Fruit fly (Drosophila melanogaster) whole organism, embryonic: ENCODE data around the gene eEF1alpha2.
A peak's percentile ranks its signal among the peaks of the same experiment; 100 is the strongest.

Experiments
- ATbp ChIP-seq: fragments of 200-800 bp; sonication (Bioruptor generic); optimal IDR thresholded peaks from 2 replicates; lab custom pipeline; 2017; ENCODE audit warnings: missing biosample characterization, mild to moderate bottlenecking, missing genetic modification characterization, missing genetic modification reagents
- CG11723 ChIP-seq: fragments of 200-800 bp; sonication (Bioruptor generic); optimal IDR thresholded peaks from 2 replicates; lab custom pipeline; 2017; ENCODE audit warnings: missing biosample characterization, mild to moderate bottlenecking, missing genetic modification characterization
- CG12155 ChIP-seq: fragments of 200-800 bp; sonication (Bioruptor generic); optimal IDR thresholded peaks from 3 replicates; lab custom pipeline; 2016; ENCODE audit warnings: missing biosample characterization, missing genetic modification characterization
- CG14860 ChIP-seq: fragments of 200-800 bp; sonication (Bioruptor generic); IDR thresholded peaks from 3 replicates; pipeline ENCODE4 v1.3.6; 2022; ENCODE audit warnings: missing biosample characterization, missing genetic modification characterization; ENCODE audit not compliant: partially characterized antibody
- CG1529 ChIP-seq: fragments of 200-800 bp; sonication (Bioruptor generic); optimal IDR thresholded peaks from 3 replicates; lab custom pipeline; 2018; ENCODE audit warnings: missing biosample characterization, missing genetic modification characterization
- CG16779 ChIP-seq: fragments of 200-800 bp; sonication (Bioruptor generic); IDR thresholded peaks from 2 replicates; pipeline ENCODE4 v1.3.6; 2022; ENCODE audit warnings: missing biosample characterization, missing genetic modification characterization
- CG16813 ChIP-seq: fragments of 200-800 bp; sonication (Bioruptor generic); IDR thresholded peaks from 3 replicates; pipeline ENCODE4 v1.3.6; 2022; ENCODE audit warnings: missing biosample characterization, missing genetic modification characterization; ENCODE audit not compliant: partially characterized antibody
- CG18476 ChIP-seq: fragments of 200-800 bp; sonication (Bioruptor generic); optimal IDR thresholded peaks from 2 replicates; lab custom pipeline; 2016; ENCODE audit warnings: missing biosample characterization, mild to moderate bottlenecking, missing genetic modification characterization
- CG2875 ChIP-seq: fragments of 200-800 bp; sonication (Bioruptor generic); optimal IDR thresholded peaks from 2 replicates; lab custom pipeline; 2017; ENCODE audit warnings: missing biosample characterization, mild to moderate bottlenecking, missing genetic modification characterization, missing genetic modification reagents
- CG3163 ChIP-seq: fragments of 200-800 bp; sonication (Bioruptor generic); optimal IDR thresholded peaks from 3 replicates; lab custom pipeline; 2016; ENCODE audit warnings: missing biosample characterization, missing genetic modification characterization
- CG32772 ChIP-seq: fragments of 200-800 bp; sonication (Bioruptor generic); IDR thresholded peaks from 2 replicates; pipeline ENCODE4 v1.3.6; 2022; ENCODE audit warnings: missing biosample characterization, missing genetic modification characterization
- CG33213 ChIP-seq: fragments of 200-800 bp; sonication (Bioruptor generic); optimal IDR thresholded peaks from 3 replicates; lab custom pipeline; 2016; ENCODE audit warnings: missing biosample characterization, missing genetic modification characterization
- CG6254 ChIP-seq: fragments of 200-800 bp; sonication (Bioruptor generic); optimal IDR thresholded peaks from 3 replicates; lab custom pipeline; 2017; ENCODE audit warnings: mild to moderate bottlenecking, missing biosample characterization, missing genetic modification reagents, missing genetic modification characterization
- CG6683 ChIP-seq: fragments of 200-800 bp; sonication (Bioruptor generic); optimal IDR thresholded peaks from 2 replicates; lab custom pipeline; 2017; ENCODE audit warnings: missing biosample characterization, mild to moderate bottlenecking, missing genetic modification characterization, missing genetic modification reagents
- CG8924 ChIP-seq: fragments of 200-800 bp; optimal IDR thresholded peaks from 3 replicates; lab custom pipeline; 2019; ENCODE audit warnings: missing biosample characterization, mild to moderate bottlenecking, missing genetic modification characterization, moderate library complexity
- CG8944 ChIP-seq: fragments of 200-800 bp; sonication (Bioruptor generic); optimal IDR thresholded peaks from 3 replicates; lab custom pipeline; 2016; ENCODE audit warnings: missing biosample characterization, missing genetic modification characterization
- Deaf1 ChIP-seq: fragments of 200-800 bp; optimal IDR thresholded peaks from 3 replicates; lab custom pipeline; 2019; ENCODE audit warnings: missing biosample characterization, mild to moderate bottlenecking, missing genetic modification characterization, moderate library complexity
- E2f2 ChIP-seq: fragments of 200-800 bp; sonication (Bioruptor generic); IDR thresholded peaks from 2 replicates; pipeline ENCODE4 v1.3.6; 2022; ENCODE audit warnings: missing biosample characterization, missing genetic modification characterization
- Elba2 ChIP-seq: fragments of 200-800 bp; sonication (Bioruptor generic); optimal IDR thresholded peaks from 3 replicates; lab custom pipeline; 2016; ENCODE audit warnings: missing biosample characterization, missing genetic modification characterization
- Hey ChIP-seq: fragments of 200-800 bp; sonication (Bioruptor generic); optimal IDR thresholded peaks from 3 replicates; lab custom pipeline; 2018; ENCODE audit warnings: missing biosample characterization, mild to moderate bottlenecking, missing genetic modification characterization
- Kr ChIP-seq: fragments of 200-800 bp; sonication (Bioruptor generic); optimal IDR thresholded peaks from 2 replicates; lab custom pipeline; 2017; ENCODE audit warnings: missing biosample characterization, mild to moderate bottlenecking, missing genetic modification characterization
- MBD-R2 ChIP-seq: fragments of 200-800 bp; sonication (Bioruptor generic); IDR thresholded peaks from 2 replicates; pipeline ENCODE4 v1.3.6; 2022; ENCODE audit warnings: missing biosample characterization, missing genetic modification characterization
- NFAT ChIP-seq: fragments of 200-800 bp; sonication (Bioruptor generic); IDR thresholded peaks from 2 replicates; pipeline ENCODE4 v1.3.6; 2022; ENCODE audit warnings: missing biosample characterization, missing genetic modification characterization
- Opbp ChIP-seq: fragments of 200-800 bp; sonication (Bioruptor generic); IDR thresholded peaks from 3 replicates; pipeline ENCODE4 v1.3.6; 2022; ENCODE audit warnings: missing biosample characterization, missing genetic modification characterization; ENCODE audit not compliant: partially characterized antibody
- Scr ChIP-seq: fragments of 200-800 bp; sonication (Bioruptor generic); IDR thresholded peaks from 2 replicates; pipeline ENCODE4 v1.3.6; 2022; ENCODE audit warnings: missing biosample characterization, missing genetic modification characterization; ENCODE audit not compliant: partially characterized antibody
- ase ChIP-seq: fragments of 200-800 bp; sonication (Bioruptor generic); IDR thresholded peaks from 3 replicates; pipeline ENCODE4 v1.3.6; 2022; ENCODE audit warnings: missing biosample characterization, missing genetic modification characterization
- crol ChIP-seq: fragments of 200-800 bp; sonication (Bioruptor generic); IDR thresholded peaks from 2 replicates; pipeline ENCODE4 v1.3.6; 2022; ENCODE audit warnings: missing biosample characterization, missing genetic modification characterization
- eyg ChIP-seq: fragments of 200-800 bp; sonication (Bioruptor generic); optimal IDR thresholded peaks from 3 replicates; lab custom pipeline; 2016; ENCODE audit warnings: missing biosample characterization, missing genetic modification characterization
- gcm2 ChIP-seq: fragments of 200-800 bp; sonication (Bioruptor generic); optimal IDR thresholded peaks from 2 replicates; lab custom pipeline; 2016; ENCODE audit warnings: missing biosample characterization, missing genetic modification characterization
- her ChIP-seq: fragments of 200-800 bp; sonication (Bioruptor generic); optimal IDR thresholded peaks from 2 replicates; lab custom pipeline; 2016; ENCODE audit warnings: missing biosample characterization, missing genetic modification characterization
- klu ChIP-seq: fragments of 200-800 bp; sonication (Bioruptor generic); IDR thresholded peaks from 2 replicates; pipeline ENCODE4 v1.3.6; 2022; ENCODE audit warnings: missing biosample characterization, missing genetic modification characterization
- lola ChIP-seq, 3 experiments: fragments of >200 bp in 2 of 3; fragments of 200-800 bp in 1 of 3; sonication (Bioruptor generic) in 1 of 3; optimal IDR thresholded peaks; 2 replicates each; lab custom pipeline; 2017 to 2019; ENCODE audit warnings: missing biosample characterization in 3 of 3, missing genetic modification characterization in 3 of 3, mild to moderate bottlenecking in 1 of 3, moderate library complexity in 1 of 3
- mirr ChIP-seq: fragments of 200-800 bp; sonication (Bioruptor generic); optimal IDR thresholded peaks from 3 replicates; lab custom pipeline; 2018; ENCODE audit warnings: missing biosample characterization, mild to moderate bottlenecking, missing genetic modification characterization
- nom ChIP-seq: fragments of 200-800 bp; sonication (Bioruptor generic); optimal IDR thresholded peaks from 2 replicates; lab custom pipeline; 2017; ENCODE audit warnings: missing biosample characterization, missing genetic modification characterization, mild to moderate bottlenecking, moderate library complexity, missing genetic modification reagents
- onecut ChIP-seq: fragments of 200-800 bp; sonication (Bioruptor generic); IDR thresholded peaks from 2 replicates; pipeline ENCODE4 v1.3.6; 2022; ENCODE audit warnings: missing biosample characterization, missing genetic modification characterization
- pan ChIP-seq, 4 experiments: fragments of >200 bp in 3 of 4; fragments of 200-800 bp in 1 of 4; sonication (Bioruptor generic) in 1 of 4; optimal IDR thresholded peaks in 3 of 4; IDR thresholded peaks in 1 of 4; 2 replicates each; pipeline versions ENCODE4 v1.3.6 to Lab custom; 2017 to 2022; ENCODE audit warnings: missing biosample characterization in 2 of 4, missing genetic modification characterization in 2 of 4, mixed read lengths in 1 of 4
- prd ChIP-seq, 3 experiments: fragments of >200 bp in 2 of 3; fragments of 200-800 bp in 1 of 3; sonication (Bioruptor generic) in 1 of 3; optimal IDR thresholded peaks in 2 of 3; IDR thresholded peaks in 1 of 3; 2 replicates in 2 of 3; 3 replicates in 1 of 3; pipeline versions ENCODE4 v1.3.6 to Lab custom; 2017 to 2022; ENCODE audit warnings: missing biosample characterization in 1 of 3, missing genetic modification characterization in 1 of 3
- rib ChIP-seq: fragments of 200-800 bp; sonication (Bioruptor generic); IDR thresholded peaks from 2 replicates; pipeline ENCODE4 v1.3.6; 2022; ENCODE audit warnings: missing biosample characterization, missing genetic modification characterization
- sens-2 ChIP-seq: fragments of 200-800 bp; sonication (Bioruptor generic); IDR thresholded peaks from 2 replicates; pipeline ENCODE4 v1.3.6; 2022; ENCODE audit warnings: missing biosample characterization, missing genetic modification characterization
- so ChIP-seq: fragments of 200-800 bp; sonication (Bioruptor generic); IDR thresholded peaks from 3 replicates; pipeline ENCODE4 v1.3.6; 2022; ENCODE audit warnings: missing biosample characterization, missing genetic modification characterization
- sqz ChIP-seq: fragments of 200-800 bp; sonication (Bioruptor generic); optimal IDR thresholded peaks from 3 replicates; lab custom pipeline; 2018; ENCODE audit warnings: missing biosample characterization, mild to moderate bottlenecking, missing genetic modification characterization
- tio ChIP-seq: fragments of 200-800 bp; sonication (Bioruptor generic); optimal IDR thresholded peaks from 2 replicates; lab custom pipeline; 2017; ENCODE audit warnings: missing biosample characterization, missing genetic modification characterization, inconsistent platforms
- tll ChIP-seq, 2 experiments: fragments of 200-800 bp in 1 of 2; fragments of >200 bp in 1 of 2; sonication (Bioruptor generic) in 1 of 2; optimal IDR thresholded peaks; 2 replicates each; lab custom pipeline; 2017 to 2019; ENCODE audit warnings: missing biosample characterization in 2 of 2, missing genetic modification characterization in 2 of 2, mild to moderate bottlenecking in 1 of 2, moderate library complexity in 1 of 2
- ttk ChIP-seq: fragments of 200-800 bp; sonication (Bioruptor generic); IDR thresholded peaks from 2 replicates; pipeline ENCODE4 v2.1.2; 2022; ENCODE audit warnings: missing biosample characterization, missing genetic modification characterization
- wek ChIP-seq: fragments of 200-800 bp; sonication (Bioruptor generic); optimal IDR thresholded peaks from 3 replicates; lab custom pipeline; 2018; ENCODE audit warnings: missing biosample characterization, mild to moderate bottlenecking, missing genetic modification characterization, moderate library complexity
- z ChIP-seq: fragments of 200-800 bp; sonication (Bioruptor generic); IDR thresholded peaks from 3 replicates; pipeline ENCODE4 v1.3.6; 2022; ENCODE audit warnings: missing biosample characterization, missing genetic modification characterization

eEF1alpha2 gene

dm6 chr3R:31725486-31726227, 12.6 kb upstream of the eEF1alpha2 start:
- TF ChIP-seq CG16813: peak; percentile 37; the same call in 2 of the 3 replicates
- no peak for TF ChIP-seq CG18476 (GFP tag; lab: Kevin White, UChicago)
- no peak for TF ChIP-seq CG2875 (GFP tag; lab: Kevin White, UChicago)
- no peak for TF ChIP-seq gcm2 (GFP tag; lab: Kevin White, UChicago)
- peak; percentile 16 for TF ChIP-seq CG3163 (GFP tag; lab: Kevin White, UChicago)
- TF ChIP-seq CG6683 (GFP tag; lab: Kevin White, UChicago): no peak
- no peak for TF ChIP-seq CG11723 (GFP tag; lab: Kevin White, UChicago)
- TF ChIP-seq eyg (GFP tag; lab: Kevin White, UChicago): peak; percentile 9
- TF ChIP-seq tio (GFP tag; lab: Kevin White, UChicago): no peak
- TF ChIP-seq CG1529: no peak
- TF ChIP-seq lola (GFP tag; optimal IDR thresholded peaks at IDR 0.05; lab: Kevin White, UChicago): peak in 1 of 3 experiments; percentile 10
- TF ChIP-seq CG6254: peak; percentile 5
- peak; percentile 14 for TF ChIP-seq Hey (tag; lab: Kevin White, UChicago)
- 0 out of 2 replicates have a peak, but pooled peaks have one; percentile 9 for TF ChIP-seq MBD-R2 (GFP tag; lab: Robert Waterston, UW)
- TF ChIP-seq CG33213: peak; percentile 23
- TF ChIP-seq Scr (GFP tag; lab: Robert Waterston, UW): 0 out of 2 replicates have a peak, but pooled peaks have one; percentile 15
- TF ChIP-seq CG12155: peak; percentile 50
- no peak for TF ChIP-seq CG8924
- TF ChIP-seq Deaf1 (tag; lab: Kevin White, UChicago): peak; percentile 48
- TF ChIP-seq wek (GFP tag; lab: Kevin White, UChicago): no peak
- TF ChIP-seq sqz (GFP tag; lab: Kevin White, UChicago): peak; percentile 4
- peak; percentile 27 for TF ChIP-seq Elba2
- no peak for TF ChIP-seq prd (optimal IDR thresholded peaks at IDR 0.05; lab: Kevin White, UChicago)
- 0 out of 3 replicates have a peak, but pooled peaks have one; percentile 11 for TF ChIP-seq prd (GFP tag; IDR thresholded peaks at IDR 0.05; lab: Robert Waterston, UW)
- TF ChIP-seq tll (GFP tag; optimal IDR thresholded peaks at IDR 0.05; lab: Kevin White, UChicago): peak in 1 of 2 experiments; percentile 41
- TF ChIP-seq CG8944 (GFP tag; lab: Kevin White, UChicago): no peak
- peak; percentile 47; the same call in 1 of the 3 replicates for TF ChIP-seq z
- 0 out of 3 replicates have a peak, but pooled peaks have one; percentile 28 for TF ChIP-seq Opbp (GFP tag; lab: Robert Waterston, UW)
- no peak for TF ChIP-seq CG14860 (GFP tag; lab: Robert Waterston, UW)
- TF ChIP-seq pan (optimal IDR thresholded peaks at IDR 0.05; lab: Kevin White, UChicago): no peak
- TF ChIP-seq pan (GFP tag; optimal IDR thresholded peaks at IDR 0.05 in 1 of 2, IDR thresholded peaks at IDR 0.05 in 1 of 2): peak in 1 of 2 experiments; percentile 22
- peak; percentile 26; the same call in 1 of the 2 replicates for TF ChIP-seq onecut (GFP tag; lab: Robert Waterston, UW)
- peak; percentile 31; the same call in 1 of the 2 replicates for TF ChIP-seq CG32772 (GFP tag; lab: Robert Waterston, UW)
- TF ChIP-seq nom (GFP tag; lab: Kevin White, UChicago): peak; percentile 95
- TF ChIP-seq so: 0 out of 3 replicates have a peak, but pooled peaks have one; percentile 29
- 0 out of 2 replicates have a peak, but pooled peaks have one; percentile 38 for TF ChIP-seq CG16779
- TF ChIP-seq crol (GFP tag; lab: Robert Waterston, UW): peak; percentile 71
- peak; percentile 2 for TF ChIP-seq Kr
- peak; percentile 37; the same call in 1 of the 2 replicates for TF ChIP-seq rib
- TF ChIP-seq NFAT (GFP tag; lab: Robert Waterston, UW): peak; percentile 3; the same call in 1 of the 2 replicates
- peak; percentile 38 for TF ChIP-seq ATbp (GFP tag; lab: Kevin White, UChicago)
- peak; percentile 79 for TF ChIP-seq ttk (GFP tag; lab: Robert Waterston, UW)
- TF ChIP-seq ase (GFP tag; lab: Robert Waterston, UW): 0 out of 3 replicates have a peak, but pooled peaks have one; percentile 4
- TF ChIP-seq E2f2 (GFP tag; lab: Robert Waterston, UW): peak; percentile 11; the same call in 1 of the 2 replicates
- no peak for TF ChIP-seq mirr (GFP tag; lab: Kevin White, UChicago)
- no peak for TF ChIP-seq klu
- TF ChIP-seq her (GFP tag; lab: Kevin White, UChicago): no peak
- 0 out of 2 replicates have a peak, but pooled peaks have one; percentile 33 for TF ChIP-seq sens-2 (GFP tag; lab: Robert Waterston, UW)
